Worm (Caenorhabditis elegans): ENCODE data around the gene srh-141.

The srh-141 gene

DNA sequence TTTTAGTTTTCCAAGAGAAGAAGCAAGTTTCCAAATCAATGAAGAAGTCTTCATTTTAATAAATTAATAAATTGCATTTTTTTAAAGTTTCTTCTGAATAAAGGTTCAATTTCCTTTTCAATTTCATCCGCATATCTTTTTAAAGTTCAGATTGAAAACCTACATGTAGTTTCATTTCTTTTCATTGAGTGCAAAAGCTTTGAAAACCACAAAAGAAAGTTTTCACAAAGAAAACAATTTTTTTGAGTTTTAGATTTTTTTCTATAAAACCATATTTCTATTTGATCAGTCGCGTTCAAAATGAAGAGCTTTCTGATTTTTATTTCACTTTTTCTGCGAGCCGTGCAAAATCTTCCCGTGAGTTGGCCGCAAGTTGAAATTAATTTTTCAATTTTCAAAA, 1.9 kb downstream of the srh-141 start, which contains the start of gene T08G3.6:
T08G3.6 (plus strand) TSS at position 301 of the 400 bp plus-strand sequence.
- TF ChIP-seq ekl-4 (GFP tag; IDR thresholded peaks at IDR 0.05), result no peak
- no peak for TF ChIP-seq fkh-3 (tag; optimal IDR thresholded peaks at IDR 0.05)
- TF ChIP-seq tbx-9 (tag; optimal IDR thresholded peaks at IDR 0.05; ENCODE audit: borderline replicate concordance), result no peak
- TF ChIP-seq hsf-1 (GFP tag; IDR thresholded peaks at IDR 0.05), result no peak
- TF ChIP-seq hmg-20 (GFP tag; IDR thresholded peaks at IDR 0.05), result no peak
- no peak for TF ChIP-seq ztf-18 (tag; optimal IDR thresholded peaks at IDR 0.05)
- TF ChIP-seq hlh-26 (GFP tag; conservative IDR thresholded peaks at IDR 0.05), result no peak
- no peak for TF ChIP-seq akir-1 (GFP tag; optimal IDR thresholded peaks at IDR 0.05)
- no peak for TF ChIP-seq dpl-1 (GFP tag; optimal IDR thresholded peaks at IDR 0.05)
- TF ChIP-seq F39B2.1 (GFP tag; IDR thresholded peaks at IDR 0.05), result no peak

DNA sequence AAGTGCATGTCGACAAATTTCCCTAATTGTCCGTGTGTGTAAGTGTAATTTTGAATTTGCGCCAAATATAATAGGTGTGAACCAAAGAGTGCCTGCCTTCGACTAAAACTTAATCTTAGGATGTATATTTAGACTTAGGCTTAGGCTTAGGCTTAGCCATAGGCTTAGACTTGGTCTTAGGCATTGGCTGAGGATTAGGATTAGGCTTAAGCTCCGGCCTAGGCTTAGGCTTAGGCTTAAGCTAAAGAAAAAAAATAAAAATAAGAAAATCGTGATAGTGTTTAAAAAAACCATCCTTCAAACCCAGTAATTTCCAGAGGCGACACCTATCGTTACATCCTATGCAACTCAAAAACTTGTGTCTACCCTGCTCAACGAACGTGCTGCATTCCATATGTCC, 2.5 kb downstream of the srh-141 start:
- TF ChIP-seq lin-40 (tag; optimal IDR thresholded peaks at IDR 0.05), result no peak
- TF ChIP-seq atf-7 (tag; optimal IDR thresholded peaks at IDR 0.05), result no peak
- no peak for TF ChIP-seq ceh-79 (tag; optimal IDR thresholded peaks at IDR 0.05)
- TF ChIP-seq egl-18 (GFP tag; IDR thresholded peaks at IDR 0.05), result no peak
- TF ChIP-seq F52B5.7 (tag; optimal IDR thresholded peaks at IDR 0.05), result no peak
- TF ChIP-seq F55B11.4 (tag; optimal IDR thresholded peaks at IDR 0.05; ENCODE audit: borderline replicate concordance, insufficient read depth), result no peak
- TF ChIP-seq ztf-6 (GFP tag; IDR thresholded peaks at IDR 0.05), result no peak
- no peak for TF ChIP-seq T26A5.8 (tag; optimal IDR thresholded peaks at IDR 0.05)
- TF ChIP-seq C17E4.6 (GFP tag; IDR thresholded peaks at IDR 0.05), result no peak
- TF ChIP-seq ztf-28 (GFP tag; IDR thresholded peaks at IDR 0.05), result no peak
- TF ChIP-seq pha-4 (tag; optimal IDR thresholded peaks at IDR 0.05), result no peak
- no peak for TF ChIP-seq ceh-40 (GFP tag; IDR thresholded peaks at IDR 0.05)
- no peak for TF ChIP-seq let-526 (GFP tag; IDR thresholded peaks at IDR 0.05)
- TF ChIP-seq lir-1 (GFP tag; conservative IDR thresholded peaks at IDR 0.05), result no peak
- TF ChIP-seq mcd-1 (GFP tag; IDR thresholded peaks at IDR 0.05), result no peak

DNA sequence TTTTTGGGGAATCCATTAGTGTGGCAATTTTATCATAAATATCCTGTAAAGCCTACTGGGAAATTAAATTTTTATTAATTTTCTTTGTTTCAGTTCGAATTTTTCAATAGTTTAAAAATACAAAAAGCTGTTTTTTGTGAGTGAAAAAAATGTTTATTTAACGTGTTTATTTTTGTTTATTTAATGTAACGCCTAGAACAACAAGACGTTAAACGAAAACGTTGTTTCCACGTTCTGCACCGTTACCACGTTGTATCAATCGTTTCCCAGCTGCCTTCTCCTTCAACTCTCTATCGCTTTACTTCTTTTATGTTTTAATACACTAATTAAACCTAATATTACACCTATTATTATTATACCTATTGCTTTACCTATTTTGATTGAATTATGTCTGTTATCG, 4.0 kb downstream of the srh-141 start, which contains the start of gene T08G3.13:
T08G3.13 (plus strand) TSS at position 301 of the 400 bp plus-strand sequence.
- TF ChIP-seq zfh-2 (GFP tag; conservative IDR thresholded peaks at IDR 0.05), result no peak

DNA sequence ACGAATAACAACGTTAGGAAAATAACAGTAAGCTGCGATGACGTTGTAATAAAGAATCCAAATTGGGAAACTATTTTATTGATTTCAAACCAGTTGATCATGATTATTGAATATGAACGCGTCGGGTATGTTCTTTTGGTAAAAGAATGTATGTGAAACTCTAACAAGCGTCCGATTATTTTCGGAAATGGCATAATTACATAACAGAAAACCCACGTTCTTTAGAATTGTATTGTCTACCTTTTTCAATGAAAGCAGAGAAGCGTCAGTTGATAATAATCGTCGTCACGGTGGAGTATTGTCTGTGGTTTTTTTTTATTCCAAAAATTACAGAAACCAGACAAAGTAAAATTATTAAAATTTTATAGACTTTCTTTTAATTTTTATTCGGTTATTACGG, 11.3 kb downstream of the srh-141 start, which contains the start of gene str-14:
str-14 (minus strand) TSS at position 101 of the 400 bp plus-strand sequence.
- TF ChIP-seq zim-3 (tag; optimal IDR thresholded peaks at IDR 0.05) (no peak), rcor-1 (GFP tag; IDR thresholded peaks at IDR 0.05) (no peak), let-607 (tag; optimal IDR thresholded peaks at IDR 0.05) (no peak), snpc-1.3 (tag; optimal IDR thresholded peaks at IDR 0.05; ENCODE audit: insufficient read depth) (no peak), mes-4 (tag; optimal IDR thresholded peaks at IDR 0.05) (no peak), gei-17 (GFP tag; optimal IDR thresholded peaks at IDR 0.05) (no peak), Y56A3A.18 (GFP tag; IDR thresholded peaks at IDR 0.05) (no peak), lin-40 (tag; optimal IDR thresholded peaks at IDR 0.05) (no peak)

DNA sequence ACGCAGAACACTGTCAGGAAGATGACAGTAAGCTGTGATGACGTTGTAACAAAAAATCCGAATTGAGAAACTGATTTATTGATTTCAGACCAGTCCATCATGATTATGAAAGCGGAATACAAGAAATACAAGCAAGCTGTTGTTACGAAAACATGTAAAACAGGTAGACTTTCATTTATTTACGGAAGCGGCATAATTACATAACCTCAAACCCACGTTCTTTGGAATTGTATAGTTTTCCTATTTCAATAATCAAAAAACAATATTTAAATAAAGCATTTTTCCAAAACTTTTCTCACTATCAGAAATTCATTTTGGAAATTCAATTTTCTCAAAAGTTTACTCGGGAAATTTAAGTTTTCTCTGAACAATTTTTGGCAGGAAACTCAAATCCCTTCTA, 15.0 kb downstream of the srh-141 start, which contains the start of gene str-15:
str-15 (minus strand) TSS at position 101 of the 400 bp plus-strand sequence.
- TF ChIP-seq attf-3 (GFP tag; conservative IDR thresholded peaks at IDR 0.05), result no peak
- no peak for TF ChIP-seq hlh-26 (GFP tag; conservative IDR thresholded peaks at IDR 0.05)
- TF ChIP-seq madf-6 (GFP tag; IDR thresholded peaks at IDR 0.05), result no peak
- no peak for TF ChIP-seq lin-54 (GFP tag; optimal IDR thresholded peaks at IDR 0.05)
- TF ChIP-seq mxl-1 (tag; optimal IDR thresholded peaks at IDR 0.05), result no peak
- no peak for TF ChIP-seq ceh-79 (tag; optimal IDR thresholded peaks at IDR 0.05)
- TF ChIP-seq fkh-3 (tag; optimal IDR thresholded peaks at IDR 0.05), result no peak
- no peak for TF ChIP-seq ceh-27 (GFP tag; optimal IDR thresholded peaks at IDR 0.05)
- TF ChIP-seq xnd-1 (tag; optimal IDR thresholded peaks at IDR 0.05), result no peak
- no peak for TF ChIP-seq ztf-6 (GFP tag; IDR thresholded peaks at IDR 0.05)
- TF ChIP-seq lsy-27 (tag; optimal IDR thresholded peaks at IDR 0.05; ENCODE audit: borderline replicate concordance, insufficient read depth), result no peak

Measured in whole organism, young adult.